Worm (Caenorhabditis elegans): ENCODE data around the gene dcaf-13.

- TF ChIP-seq hmg-4 (GFP tag; optimal IDR thresholded peaks at IDR 0.05) (no peak), aly-1 (tag; optimal IDR thresholded peaks at IDR 0.05) (no peak), ceh-36 (tag; optimal IDR thresholded peaks at IDR 0.05) (no peak), ama-1 (optimal IDR thresholded peaks at IDR 0.05) (no peak), hnd-1 (tag; optimal IDR thresholded peaks at IDR 0.05) (no peak), tra-4 (tag; optimal IDR thresholded peaks at IDR 0.05) (no peak), tbx-11 (GFP tag; IDR thresholded peaks at IDR 0.05) (no peak), scrt-1 (GFP tag; IDR thresholded peaks at IDR 0.05) (no peak), hmbx-1 (tag; optimal IDR thresholded peaks at IDR 0.05) (no peak), ets-7 (tag; optimal IDR thresholded peaks at IDR 0.05) (no peak), flt-1 (GFP tag; IDR thresholded peaks at IDR 0.05) (no peak), tbx-37 (GFP tag; conservative IDR thresholded peaks at IDR 0.05) (no peak), ceh-13 (GFP tag; optimal IDR thresholded peaks at IDR 0.05) (no peak)
Observed at ce11 chrII:4444811-4445210, 20.1 kb upstream of the dcaf-13 start.

All from whole organism, early embryonic.